Worm (Caenorhabditis elegans): ENCODE data around the gene slrp-1.

slrp-1 gene

ce11 chrV:13608486-13608885 is 42.8 kb downstream of the slrp-1 start:
- TF ChIP-seq ztf-23 (GFP tag; IDR thresholded peaks at IDR 0.05) (no peak), tab-1 (GFP tag; IDR thresholded peaks at IDR 0.05) (no peak), cog-1 (tag; optimal IDR thresholded peaks at IDR 0.05) (no peak), flt-1 (GFP tag; IDR thresholded peaks at IDR 0.05) (no peak), ztf-29 (GFP tag; IDR thresholded peaks at IDR 0.05) (no peak)

DNA sequence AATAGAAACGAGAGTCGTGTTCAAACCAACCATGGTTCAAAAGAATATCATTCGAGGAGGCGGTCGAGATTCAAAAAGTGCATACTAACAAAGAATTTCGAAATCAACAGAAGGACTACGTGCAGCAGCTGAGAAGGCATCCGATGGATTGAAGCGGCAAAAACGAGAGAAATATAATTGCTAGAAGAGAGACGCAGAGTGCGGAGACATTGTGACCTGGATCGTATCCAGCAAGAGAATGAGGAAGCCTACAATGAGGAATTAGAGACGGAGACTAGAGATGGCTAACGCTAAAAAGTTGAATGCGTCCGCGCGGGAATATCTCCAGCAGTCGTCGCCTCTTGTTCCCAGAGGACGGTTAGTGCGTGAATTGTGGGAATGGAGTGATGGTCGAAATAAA is 44.1 kb downstream of the slrp-1 start:
- TF ChIP-seq med-1 (GFP tag; optimal IDR thresholded peaks at IDR 0.05; ENCODE audit: insufficient read depth) (no peak), ztf-29 (GFP tag; IDR thresholded peaks at IDR 0.05) (no peak), cog-1 (tag; optimal IDR thresholded peaks at IDR 0.05) (no peak), flt-1 (GFP tag; IDR thresholded peaks at IDR 0.05) (no peak), klf-2 (GFP tag; conservative IDR thresholded peaks at IDR 0.05) (no peak), T22C8.4 (GFP tag; IDR thresholded peaks at IDR 0.05) (no peak), ztf-23 (GFP tag; IDR thresholded peaks at IDR 0.05) (no peak), tab-1 (GFP tag; IDR thresholded peaks at IDR 0.05) (no peak), ref-1 (GFP tag; conservative IDR thresholded peaks at IDR 0.05) (no peak)

- no peak for TF ChIP-seq tab-1 (GFP tag; IDR thresholded peaks at IDR 0.05)
- no peak for TF ChIP-seq ref-1 (GFP tag; conservative IDR thresholded peaks at IDR 0.05)
- no peak for TF ChIP-seq klf-2 (GFP tag; conservative IDR thresholded peaks at IDR 0.05)
- TF ChIP-seq T22C8.4 (GFP tag; IDR thresholded peaks at IDR 0.05), result no peak
- no peak for TF ChIP-seq ztf-29 (GFP tag; IDR thresholded peaks at IDR 0.05)
- TF ChIP-seq med-1 (GFP tag; optimal IDR thresholded peaks at IDR 0.05; ENCODE audit: insufficient read depth), result no peak
- no peak for TF ChIP-seq flt-1 (GFP tag; IDR thresholded peaks at IDR 0.05)
- TF ChIP-seq cog-1 (tag; optimal IDR thresholded peaks at IDR 0.05), result no peak
- no peak for TF ChIP-seq ztf-23 (GFP tag; IDR thresholded peaks at IDR 0.05)
These were observed 46.1 kb downstream of the slrp-1 start, which contains the start of gene spig-9 for ce11 chrV:13611782-13612181. Gene spig-9 (minus strand): TSS chrV:13611882.

- TF ChIP-seq med-1 (GFP tag; optimal IDR thresholded peaks at IDR 0.05; ENCODE audit: insufficient read depth) (no peak), klf-2 (GFP tag; conservative IDR thresholded peaks at IDR 0.05) (no peak), tab-1 (GFP tag; IDR thresholded peaks at IDR 0.05) (no peak), flt-1 (GFP tag; IDR thresholded peaks at IDR 0.05) (no peak), T22C8.4 (GFP tag; IDR thresholded peaks at IDR 0.05) (no peak), ztf-23 (GFP tag; IDR thresholded peaks at IDR 0.05) (no peak), ref-1 (GFP tag; conservative IDR thresholded peaks at IDR 0.05) (no peak), cog-1 (tag; optimal IDR thresholded peaks at IDR 0.05) (no peak), ztf-29 (GFP tag; IDR thresholded peaks at IDR 0.05) (no peak)
These were observed 48.2 kb downstream of the slrp-1 start, which contains the start of gene F53F4.7 for ce11 chrV:13613870-13614269. Gene F53F4.7 (minus strand): TSS chrV:13613970.

Data from whole organism, midembryonic.